Worm (Caenorhabditis elegans) whole organism, L3 larva: ENCODE measurements around the gene fipr-8.
A peak's percentile ranks its signal among the peaks of the same experiment; 100 is the strongest.

ENCODE experiments used
- ZK546.5 ChIP-seq: sonication (generic microtip); optimal IDR thresholded peaks from 2 replicates; lab custom pipeline; 2017; ENCODE audit warnings: missing biosample characterization, missing genetic modification characterization
- ama-1 ChIP-seq: fragments of 150-350 bp; optimal IDR thresholded peaks from 2 replicates; lab custom pipeline; 2018
- ceh-16 ChIP-seq: sonication (generic microtip); optimal IDR thresholded peaks from 2 replicates; lab custom pipeline; 2017; ENCODE audit warnings: missing biosample characterization, missing genetic modification characterization
- ceh-28 ChIP-seq: fragments of 150-350 bp; optimal IDR thresholded peaks from 2 replicates; lab custom pipeline; 2014; ENCODE audit warnings: missing biosample characterization, missing genetic modification reagents, missing genetic modification characterization
- ceh-9 ChIP-seq: sonication (generic microtip); optimal IDR thresholded peaks from 2 replicates; lab custom pipeline; 2018; ENCODE audit warnings: missing biosample characterization, missing genetic modification characterization
- daf-12 ChIP-seq: fragments of 150-350 bp; optimal IDR thresholded peaks from 2 replicates; lab custom pipeline; 2014; ENCODE audit warnings: missing biosample characterization, missing genetic modification reagents, missing genetic modification characterization
- egl-27 ChIP-seq: sonication (generic microtip); optimal IDR thresholded peaks from 4 replicates; lab custom pipeline; 2017; ENCODE audit warnings: missing biosample characterization, missing genetic modification reagents, missing genetic modification characterization
- elt-1 ChIP-seq: fragments of 150-350 bp; optimal IDR thresholded peaks from 2 replicates; lab custom pipeline; 2014; ENCODE audit warnings: missing biosample characterization, missing genetic modification characterization
- elt-2 ChIP-seq: sonication (generic microtip); optimal IDR thresholded peaks from 2 replicates; lab custom pipeline; 2016; ENCODE audit warnings: missing genetic modification reagents, mild to moderate bottlenecking, missing genetic modification characterization, missing compliant biosample characterization
- eor-1 ChIP-seq, 2 experiments: fragments of 150-350 bp; optimal IDR thresholded peaks; 2 replicates each; lab custom pipeline; 2014 to 2018; ENCODE audit warnings: missing biosample characterization in 2 of 2, missing genetic modification characterization in 2 of 2
- fkh-10 ChIP-seq: sonication (generic microtip); optimal IDR thresholded peaks from 2 replicates; lab custom pipeline; 2017; ENCODE audit warnings: missing biosample characterization, missing genetic modification reagents, missing genetic modification characterization
- fos-1 ChIP-seq: fragments of 150-350 bp; optimal IDR thresholded peaks from 2 replicates; lab custom pipeline; 2014; ENCODE audit warnings: missing biosample characterization, missing genetic modification characterization
- hmg-11 ChIP-seq: sonication (generic microtip); optimal IDR thresholded peaks from 2 replicates; lab custom pipeline; 2016; ENCODE audit warnings: missing genetic modification characterization, missing compliant biosample characterization
- jun-1 ChIP-seq: fragments of 150-350 bp; optimal IDR thresholded peaks from 2 replicates; lab custom pipeline; 2014; ENCODE audit warnings: missing biosample characterization, missing genetic modification reagents, missing genetic modification characterization
- lin-39 ChIP-seq: fragments of 150-350 bp; optimal IDR thresholded peaks from 2 replicates; lab custom pipeline; 2018; ENCODE audit warnings: missing biosample characterization, missing genetic modification reagents, missing genetic modification characterization
- lsy-12 ChIP-seq: sonication (generic microtip); optimal IDR thresholded peaks from 2 replicates; lab custom pipeline; 2016; ENCODE audit warnings: mild to moderate bottlenecking, missing genetic modification characterization, missing compliant biosample characterization
- mdl-1 ChIP-seq: fragments of 150-350 bp; optimal IDR thresholded peaks from 2 replicates; lab custom pipeline; 2014; ENCODE audit warnings: missing biosample characterization, missing genetic modification characterization
- mml-1 ChIP-seq: fragments of 150-350 bp; sonication (generic microtip); optimal IDR thresholded peaks from 3 replicates; lab custom pipeline; 2014; ENCODE audit warnings: missing biosample characterization, missing genetic modification characterization
- nfya-1 ChIP-seq: sonication (generic microtip); optimal IDR thresholded peaks from 2 replicates; lab custom pipeline; 2017; ENCODE audit warnings: missing genetic modification characterization, mild to moderate bottlenecking, missing compliant biosample characterization, antibody characterized with exemption, moderate library complexity; ENCODE audit not compliant: insufficient read depth
- nhr-11 ChIP-seq: fragments of 150-350 bp; optimal IDR thresholded peaks from 2 replicates; lab custom pipeline; 2014; ENCODE audit warnings: missing biosample characterization, missing genetic modification characterization
- nhr-12 ChIP-seq: fragments of 150-350 bp; optimal IDR thresholded peaks from 2 replicates; lab custom pipeline; 2014; ENCODE audit warnings: missing biosample characterization, missing genetic modification characterization
- nhr-23 ChIP-seq: fragments of 150-350 bp; optimal IDR thresholded peaks from 2 replicates; lab custom pipeline; 2014; ENCODE audit warnings: missing biosample characterization, missing genetic modification reagents, missing genetic modification characterization
- nhr-237 ChIP-seq: fragments of 150-350 bp; optimal IDR thresholded peaks from 2 replicates; lab custom pipeline; 2014; ENCODE audit warnings: missing biosample characterization, missing genetic modification characterization
- nhr-25 ChIP-seq: sonication (generic microtip); optimal IDR thresholded peaks from 2 replicates; lab custom pipeline; 2017; ENCODE audit warnings: missing biosample characterization, missing genetic modification characterization
- nhr-28 ChIP-seq: fragments of 150-350 bp; optimal IDR thresholded peaks from 2 replicates; lab custom pipeline; 2014; ENCODE audit warnings: missing biosample characterization, missing genetic modification characterization
- nhr-43 ChIP-seq: sonication (generic microtip); optimal IDR thresholded peaks from 2 replicates; lab custom pipeline; 2016; ENCODE audit warnings: mild to moderate bottlenecking, missing genetic modification characterization, missing compliant biosample characterization; ENCODE audit not compliant: poor library complexity, severe bottlenecking
- nhr-77 ChIP-seq: fragments of 150-350 bp; optimal IDR thresholded peaks from 2 replicates; lab custom pipeline; 2014; ENCODE audit warnings: missing biosample characterization, missing genetic modification characterization
- pha-4 ChIP-seq: fragments of 150-350 bp; optimal IDR thresholded peaks from 2 replicates; lab custom pipeline; 2014; ENCODE audit warnings: missing biosample characterization, missing genetic modification reagents, missing genetic modification characterization
- pqm-1 ChIP-seq: fragments of 150-350 bp; optimal IDR thresholded peaks from 2 replicates; lab custom pipeline; 2017; ENCODE audit warnings: missing biosample characterization, missing genetic modification characterization, inconsistent platforms
- sea-2 ChIP-seq: fragments of 150-350 bp; sonication (generic microtip); optimal IDR thresholded peaks from 4 replicates; lab custom pipeline; 2014; ENCODE audit warnings: missing biosample characterization, missing genetic modification reagents, missing genetic modification characterization
- snpc-4 ChIP-seq: fragments of 150-350 bp; optimal IDR thresholded peaks from 2 replicates; lab custom pipeline; 2014; ENCODE audit warnings: missing biosample characterization, missing genetic modification characterization
- tbx-2 ChIP-seq: sonication (generic microtip); optimal IDR thresholded peaks from 2 replicates; lab custom pipeline; 2016; ENCODE audit warnings: mild to moderate bottlenecking, missing genetic modification characterization, missing compliant biosample characterization
- unc-39 ChIP-seq: sonication (generic microtip); optimal IDR thresholded peaks from 4 replicates; lab custom pipeline; 2017; ENCODE audit warnings: missing biosample characterization, missing genetic modification characterization
- unc-62 ChIP-seq: fragments of 150-350 bp; sonication (generic microtip); optimal IDR thresholded peaks from 4 replicates; lab custom pipeline; 2014; ENCODE audit warnings: missing biosample characterization, missing genetic modification reagents, missing genetic modification characterization
- zag-1 ChIP-seq: fragments of 150-350 bp; optimal IDR thresholded peaks from 2 replicates; lab custom pipeline; 2014; ENCODE audit warnings: missing biosample characterization, missing genetic modification characterization
- ztf-11 ChIP-seq: fragments of 150-350 bp; optimal IDR thresholded peaks from 2 replicates; lab custom pipeline; 2014; ENCODE audit warnings: missing biosample characterization, missing genetic modification characterization
- ztf-4 ChIP-seq: fragments of 150-350 bp; optimal IDR thresholded peaks from 2 replicates; lab custom pipeline; 2014; ENCODE audit warnings: missing biosample characterization, missing genetic modification characterization

The fipr-8 gene

DNA sequence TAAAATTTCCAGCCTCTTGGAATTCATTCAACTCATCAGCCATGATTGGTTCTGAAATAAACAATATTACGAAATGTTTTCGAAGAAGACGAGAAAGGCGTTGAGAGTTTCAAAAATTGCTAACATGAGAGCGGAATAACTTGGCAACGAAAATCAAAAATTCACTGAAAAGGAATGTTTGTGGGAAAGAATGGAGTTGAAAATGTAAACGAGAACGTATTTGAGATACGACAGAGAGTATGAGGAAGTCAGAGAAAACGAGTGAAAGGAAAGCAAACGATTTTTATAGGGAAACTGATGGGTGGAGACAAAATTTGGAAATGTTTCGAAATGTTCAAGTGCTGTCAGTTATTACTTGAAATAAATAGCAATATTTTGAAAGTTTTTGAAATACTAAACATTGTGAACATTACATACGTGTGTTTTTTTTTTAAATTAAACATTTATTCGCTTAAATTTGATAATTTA lies 15.3 kb upstream of the fipr-8 start, which contains the start of gene rop-1:
TSS of gene rop-1 (minus strand) at position 51 of the 468 bp plus-strand sequence.
- no peak for TF ChIP-seq nhr-12 (tag; lab: Kevin White, UChicago)
- peak; percentile 62 for TF ChIP-seq pha-4 (tag; lab: Kevin White, UChicago)
- no peak for TF ChIP-seq ZK546.5 (tag; lab: Kevin White, UChicago)
- no peak for TF ChIP-seq hmg-11 (tag; lab: Kevin White, UChicago)
- peak; percentile 32 for TF ChIP-seq pqm-1 (tag; lab: Kevin White, UChicago)
- no peak for TF ChIP-seq egl-27
- no peak for TF ChIP-seq jun-1 (tag; lab: Kevin White, UChicago)
- TF ChIP-seq nfya-1 (tag; lab: Kevin White, UChicago) = peak; percentile 7
- no peak for TF ChIP-seq nhr-23
- peak; percentile 13 for TF ChIP-seq elt-2 (tag; lab: Kevin White, UChicago)

ce11 chrV:10252682-10253081 lies 12.9 kb upstream of the fipr-8 start:
- TF ChIP-seq zag-1 (tag; lab: Kevin White, UChicago) = no peak
- peak; percentile 53 for TF ChIP-seq ama-1 (lab: Kevin White, UChicago)
- no peak for TF ChIP-seq nhr-43 (tag; lab: Kevin White, UChicago)
- no peak for TF ChIP-seq elt-1 (tag; lab: Kevin White, UChicago)
- no peak for TF ChIP-seq unc-39 (tag; lab: Kevin White, UChicago)

- TF ChIP-seq sea-2 (GFP tag; lab: Kevin White, UChicago) (no peak), nhr-43 (tag; lab: Kevin White, UChicago) (no peak), nhr-25 (no peak), ceh-28 (tag; lab: Kevin White, UChicago) (no peak), ZK546.5 (tag; lab: Kevin White, UChicago) (no peak), pha-4 (tag; lab: Kevin White, UChicago) (no peak), nhr-237 (no peak), fkh-10 (no peak), nhr-28 (tag; lab: Kevin White, UChicago) (no peak), tbx-2 (tag; lab: Kevin White, UChicago) (no peak), egl-27 (no peak), mml-1 (no peak), ztf-4 (tag; lab: Kevin White, UChicago) (no peak), lsy-12 (tag; lab: Kevin White, UChicago) (no peak), daf-12 (tag; lab: Kevin White, UChicago) (no peak), nhr-23 (no peak), jun-1 (tag; lab: Kevin White, UChicago) (no peak)
- TF ChIP-seq, all 47 proteins: peak for 0
Observed at ce11 chrV:10249515-10249914, 9.8 kb upstream of the fipr-8 start.

- TF ChIP-seq pqm-1 (tag; lab: Kevin White, UChicago) (peak; percentile 77), elt-2 (tag; lab: Kevin White, UChicago) (peak; percentile 17), lin-39 (no peak), pha-4 (tag; lab: Kevin White, UChicago) (peak; percentile 1), hmg-11 (tag; lab: Kevin White, UChicago) (peak; percentile 4)
Observed at ce11 chrV:10248255-10248979, 8.7 kb upstream of the fipr-8 start, which contains the start of gene akt-1. TSS of gene akt-1 (plus strand) at chrV:10248905.

ce11 chrV:10247673-10248239 lies 8.0 kb upstream of the fipr-8 start:
- TF ChIP-seq fos-1 (no peak), pqm-1 (tag; lab: Kevin White, UChicago) (no peak), ama-1 (lab: Kevin White, UChicago) (peak; percentile 75), elt-1 (tag; lab: Kevin White, UChicago) (no peak)

DNA sequence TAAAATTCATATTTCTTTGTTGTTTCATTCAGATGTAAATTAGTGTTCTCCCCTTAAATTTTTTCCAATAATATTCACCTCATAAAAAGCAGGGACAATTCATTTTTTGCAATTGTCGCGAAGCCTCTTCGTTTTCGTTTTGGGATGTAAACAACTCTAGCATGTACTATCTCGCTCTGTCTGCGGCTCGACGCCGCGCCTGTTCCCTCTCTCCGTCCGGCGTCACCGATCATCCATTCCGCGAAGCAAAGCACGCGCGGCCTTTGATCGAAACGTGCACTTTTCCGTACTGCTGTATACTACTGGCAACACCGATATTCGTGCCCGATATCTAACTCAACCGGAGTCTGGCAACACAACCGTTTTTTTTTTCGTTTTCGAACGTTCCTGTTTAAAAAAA lies 7.2 kb upstream of the fipr-8 start:
- peak; percentile 13 for TF ChIP-seq lin-39
- TF ChIP-seq pqm-1 (tag; lab: Kevin White, UChicago) = no peak
- no peak for TF ChIP-seq unc-39 (tag; lab: Kevin White, UChicago)
- TF ChIP-seq ceh-9 (tag; lab: Kevin White, UChicago) = no peak
- TF ChIP-seq mml-1 = no peak
- TF ChIP-seq tbx-2 (tag; lab: Kevin White, UChicago) = no peak
- TF ChIP-seq pha-4 (tag; lab: Kevin White, UChicago) = peak; percentile 67
- TF ChIP-seq nhr-25 = no peak
- TF ChIP-seq jun-1 (tag; lab: Kevin White, UChicago) = no peak
- TF ChIP-seq nhr-77 (tag; lab: Kevin White, UChicago) = no peak
- TF ChIP-seq ama-1 (lab: Kevin White, UChicago) = no peak
- no peak for TF ChIP-seq zag-1 (tag; lab: Kevin White, UChicago)
- no peak for TF ChIP-seq eor-1 (tag; optimal IDR thresholded peaks at IDR 0.05; lab: Kevin White, UChicago)
- no peak for TF ChIP-seq daf-12 (tag; lab: Kevin White, UChicago)
- peak; percentile 38 for TF ChIP-seq hmg-11 (tag; lab: Kevin White, UChicago)
- TF ChIP-seq mdl-1 (tag; lab: Kevin White, UChicago) = no peak
- TF ChIP-seq nhr-11 (tag; lab: Kevin White, UChicago) = no peak
- peak; percentile 41 for TF ChIP-seq nfya-1 (tag; lab: Kevin White, UChicago)
- TF ChIP-seq snpc-4 (tag; lab: Kevin White, UChicago) = peak; percentile 10
- no peak for TF ChIP-seq ceh-16 (tag; lab: Kevin White, UChicago)
- no peak for TF ChIP-seq nhr-43 (tag; lab: Kevin White, UChicago)
- no peak for TF ChIP-seq ztf-11 (tag; lab: Kevin White, UChicago)
- TF ChIP-seq unc-62 (GFP tag; lab: Kevin White, UChicago) = no peak
- TF ChIP-seq egl-27 = no peak
- no peak for TF ChIP-seq lsy-12 (tag; lab: Kevin White, UChicago)
